Fruit fly (Drosophila melanogaster) whole organism, embryonic: ENCODE data around the gene snz.

Experiments used
- Adf1 ChIP-seq: fragments of 200-800 bp; sonication (Bioruptor generic); IDR thresholded peaks from 2 replicates; pipeline ENCODE4 v1.3.6; 2022; ENCODE audit warnings: missing biosample characterization, missing genetic modification characterization
- CG11093 ChIP-seq: fragments of 200-800 bp; sonication (Bioruptor generic); IDR thresholded peaks from 3 replicates; pipeline ENCODE4 v1.3.6; 2022; ENCODE audit warnings: missing biosample characterization, missing genetic modification characterization
- CG11247 ChIP-seq: fragments of 200-800 bp; sonication (Bioruptor generic); IDR thresholded peaks from 2 replicates; pipeline ENCODE4 v1.3.6; 2022; ENCODE audit warnings: missing biosample characterization, missing genetic modification characterization
- CG12104 ChIP-seq: fragments of 200-800 bp; sonication (Bioruptor generic); optimal IDR thresholded peaks from 3 replicates; lab custom pipeline; 2016; ENCODE audit warnings: missing biosample characterization, missing genetic modification characterization
- CG12219 ChIP-seq: fragments of 200-800 bp; sonication (Bioruptor generic); optimal IDR thresholded peaks from 3 replicates; lab custom pipeline; 2018; ENCODE audit warnings: missing biosample characterization, mild to moderate bottlenecking, missing genetic modification characterization
- CG12391 ChIP-seq: fragments of 200-800 bp; sonication (Bioruptor generic); optimal IDR thresholded peaks from 3 replicates; lab custom pipeline; 2018; ENCODE audit warnings: missing biosample characterization, mild to moderate bottlenecking, missing genetic modification characterization, moderate library complexity
- CG12942 ChIP-seq: fragments of 200-800 bp; sonication (Bioruptor generic); optimal IDR thresholded peaks from 3 replicates; lab custom pipeline; 2016; ENCODE audit warnings: missing biosample characterization, missing genetic modification characterization
- CG13424 ChIP-seq: fragments of 200-800 bp; sonication (Bioruptor generic); optimal IDR thresholded peaks from 2 replicates; lab custom pipeline; 2019; ENCODE audit warnings: missing biosample characterization, mild to moderate bottlenecking, missing genetic modification characterization, moderate library complexity
- CG13624 ChIP-seq: fragments of 200-800 bp; sonication (Bioruptor generic); optimal IDR thresholded peaks from 2 replicates; lab custom pipeline; 2016; ENCODE audit warnings: missing biosample characterization, missing genetic modification characterization
- CG14860 ChIP-seq: fragments of 200-800 bp; sonication (Bioruptor generic); IDR thresholded peaks from 3 replicates; pipeline ENCODE4 v1.3.6; 2022; ENCODE audit warnings: missing biosample characterization, missing genetic modification characterization; ENCODE audit not compliant: partially characterized antibody
- CG15514 ChIP-seq: fragments of 200-800 bp; sonication (Bioruptor generic); optimal IDR thresholded peaks from 3 replicates; lab custom pipeline; 2017; ENCODE audit warnings: missing biosample characterization, missing genetic modification characterization, mild to moderate bottlenecking, moderate library complexity, missing genetic modification reagents
- CG18011 ChIP-seq: fragments of 200-800 bp; sonication (Bioruptor generic); optimal IDR thresholded peaks from 2 replicates; lab custom pipeline; 2017; ENCODE audit warnings: missing biosample characterization, missing genetic modification characterization, mild to moderate bottlenecking, moderate library complexity, missing genotype
- CG18262 ChIP-seq: fragments of 200-800 bp; optimal IDR thresholded peaks from 3 replicates; lab custom pipeline; 2019; ENCODE audit warnings: missing biosample characterization, mild to moderate bottlenecking, missing genetic modification characterization, moderate library complexity
- CG31388 ChIP-seq: fragments of 200-800 bp; sonication (Bioruptor generic); optimal IDR thresholded peaks from 2 replicates; lab custom pipeline; 2016; ENCODE audit warnings: missing biosample characterization, missing genetic modification characterization
- CG3407 ChIP-seq: fragments of 200-800 bp; sonication (Bioruptor generic); optimal IDR thresholded peaks from 2 replicates; lab custom pipeline; 2018; ENCODE audit warnings: missing biosample characterization, mild to moderate bottlenecking, missing genetic modification characterization
- CG3995 ChIP-seq: fragments of 200-800 bp; sonication (Bioruptor generic); optimal IDR thresholded peaks from 3 replicates; lab custom pipeline; 2016; ENCODE audit warnings: missing biosample characterization, missing genetic modification characterization
- CG4328 ChIP-seq: fragments of 200-800 bp; sonication (Bioruptor generic); optimal IDR thresholded peaks from 3 replicates; lab custom pipeline; 2017; ENCODE audit warnings: missing biosample characterization, missing genetic modification reagents, missing genetic modification characterization
- CG4730 ChIP-seq: fragments of 200-800 bp; sonication (Bioruptor generic); IDR thresholded peaks from 2 replicates; pipeline ENCODE4 v1.3.6; 2022; ENCODE audit warnings: missing biosample characterization, missing genetic modification characterization
- CG6272 ChIP-seq: fragments of 200-800 bp; sonication (Bioruptor generic); IDR thresholded peaks from 2 replicates; pipeline ENCODE4 v1.3.6; 2022; ENCODE audit warnings: missing biosample characterization, missing genetic modification characterization
- CG7963 ChIP-seq: fragments of 200-800 bp; sonication (Bioruptor generic); IDR thresholded peaks from 3 replicates; pipeline ENCODE4 v1.3.6; 2022; ENCODE audit warnings: missing biosample characterization, missing genetic modification characterization; ENCODE audit not compliant: partially characterized antibody
- CG8359 ChIP-seq: fragments of 200-800 bp; sonication (Bioruptor generic); optimal IDR thresholded peaks from 2 replicates; lab custom pipeline; 2017; ENCODE audit warnings: missing biosample characterization, mild to moderate bottlenecking, missing genetic modification characterization, borderline replicate concordance
- CG9797 ChIP-seq: fragments of 200-800 bp; sonication (Bioruptor generic); optimal IDR thresholded peaks from 3 replicates; lab custom pipeline; 2018; ENCODE audit warnings: missing biosample characterization, mild to moderate bottlenecking, missing genetic modification characterization
- Dip3 ChIP-seq: fragments of 200-800 bp; sonication (Bioruptor generic); optimal IDR thresholded peaks from 3 replicates; lab custom pipeline; 2016; ENCODE audit warnings: missing biosample characterization, missing genetic modification characterization
- Fer1 ChIP-seq: fragments of 200-800 bp; sonication (Bioruptor generic); optimal IDR thresholded peaks from 2 replicates; lab custom pipeline; 2017; ENCODE audit warnings: missing biosample characterization, mild to moderate bottlenecking, missing genetic modification characterization
- Gsc ChIP-seq: fragments of 200-800 bp; sonication (Bioruptor generic); IDR thresholded peaks from 2 replicates; pipeline ENCODE4 v1.3.6; 2022; ENCODE audit warnings: missing biosample characterization, missing genetic modification characterization
- Med ChIP-seq: fragments of 200-800 bp; sonication (Bioruptor generic); peaks from one replicate; lab custom pipeline; 2016; ENCODE audit warnings: missing biosample characterization, missing genetic modification characterization, mild to moderate bottlenecking, inconsistent platforms, moderate library complexity
- Sox100B ChIP-seq: fragments of 200-800 bp; sonication (Bioruptor generic); optimal IDR thresholded peaks from 3 replicates; lab custom pipeline; 2018; ENCODE audit warnings: missing biosample characterization, mild to moderate bottlenecking, missing genetic modification characterization
- Spps ChIP-seq: fragments of 200-800 bp; sonication (Bioruptor generic); optimal IDR thresholded peaks from 2 replicates; lab custom pipeline; 2018; ENCODE audit warnings: missing biosample characterization, mild to moderate bottlenecking, missing genetic modification characterization
- abd-A ChIP-seq: fragments of 200-800 bp; sonication (Bioruptor generic); optimal IDR thresholded peaks from 3 replicates; lab custom pipeline; 2019; ENCODE audit warnings: missing biosample characterization, mild to moderate bottlenecking, missing genetic modification characterization, moderate library complexity
- amos ChIP-seq: fragments of 200-800 bp; sonication (Bioruptor generic); IDR thresholded peaks from 2 replicates; pipeline ENCODE4 v1.3.6; 2022; ENCODE audit warnings: missing biosample characterization, missing genetic modification characterization; ENCODE audit not compliant: partially characterized antibody
- ato ChIP-seq: fragments of 200-800 bp; sonication (Bioruptor generic); IDR thresholded peaks from 2 replicates; pipeline ENCODE4 v1.3.6; 2022; ENCODE audit warnings: missing biosample characterization, missing genetic modification characterization; ENCODE audit not compliant: partially characterized antibody
- cas ChIP-seq: fragments of 200-800 bp; sonication (Bioruptor generic); IDR thresholded peaks from 2 replicates; pipeline ENCODE4 v1.3.6; 2022; ENCODE audit warnings: missing biosample characterization, missing genetic modification characterization
- chinmo ChIP-seq: fragments of 200-800 bp; sonication (Bioruptor generic); IDR thresholded peaks from 4 replicates; pipeline ENCODE4 v1.3.6; 2022; ENCODE audit warnings: missing biosample characterization, missing genetic modification characterization; ENCODE audit not compliant: partially characterized antibody
- gem ChIP-seq: fragments of 200-800 bp; sonication (Bioruptor generic); optimal IDR thresholded peaks from 2 replicates; lab custom pipeline; 2019; ENCODE audit warnings: missing biosample characterization, mild to moderate bottlenecking, missing genetic modification characterization, moderate library complexity
- gro ChIP-seq: fragments of 200-800 bp; sonication (Bioruptor generic); optimal IDR thresholded peaks from 2 replicates; lab custom pipeline; 2016; ENCODE audit warnings: missing biosample characterization, missing genetic modification characterization
- hth ChIP-seq: fragments of >200 bp; optimal IDR thresholded peaks from 2 replicates; lab custom pipeline; 2017; ENCODE audit warnings: inconsistent platforms
- inv ChIP-seq: fragments of 200-800 bp; sonication (Bioruptor generic); IDR thresholded peaks from 2 replicates; pipeline ENCODE4 v1.3.6; 2022; ENCODE audit warnings: missing biosample characterization, missing genetic modification characterization; ENCODE audit not compliant: partially characterized antibody
- lmd ChIP-seq: fragments of 200-800 bp; sonication (Bioruptor generic); IDR thresholded peaks from 2 replicates; pipeline ENCODE4 v1.3.6; 2022; ENCODE audit warnings: missing biosample characterization, missing genetic modification characterization
- nerfin-1 ChIP-seq: fragments of 200-800 bp; sonication (Bioruptor generic); optimal IDR thresholded peaks from 3 replicates; lab custom pipeline; 2019; ENCODE audit warnings: missing biosample characterization, mild to moderate bottlenecking, missing genetic modification characterization, moderate library complexity
- onecut ChIP-seq: fragments of 200-800 bp; sonication (Bioruptor generic); IDR thresholded peaks from 2 replicates; pipeline ENCODE4 v1.3.6; 2022; ENCODE audit warnings: missing biosample characterization, missing genetic modification characterization
- otp ChIP-seq: fragments of 200-800 bp; sonication (Bioruptor generic); IDR thresholded peaks from 3 replicates; pipeline ENCODE4, ENCODE4 v1.3.6; 2022; ENCODE audit warnings: missing biosample characterization, missing genetic modification characterization
- peb ChIP-seq: fragments of 200-800 bp; sonication (Bioruptor generic); IDR thresholded peaks from 2 replicates; pipeline ENCODE4 v1.3.6; 2022; ENCODE audit warnings: missing biosample characterization, missing genetic modification characterization
- pfk ChIP-seq: fragments of 200-800 bp; sonication (Bioruptor generic); optimal IDR thresholded peaks from 2 replicates; lab custom pipeline; 2018; ENCODE audit warnings: missing biosample characterization, mild to moderate bottlenecking, missing genetic modification characterization, moderate library complexity
- rib ChIP-seq: fragments of 200-800 bp; sonication (Bioruptor generic); IDR thresholded peaks from 2 replicates; pipeline ENCODE4 v1.3.6; 2022; ENCODE audit warnings: missing biosample characterization, missing genetic modification characterization
- salm ChIP-seq: fragments of 200-800 bp; sonication (Bioruptor generic); optimal IDR thresholded peaks from 2 replicates; lab custom pipeline; 2018; ENCODE audit warnings: missing biosample characterization, mild to moderate bottlenecking, missing genetic modification characterization
- shn ChIP-seq: fragments of 200-800 bp; sonication (Bioruptor generic); optimal IDR thresholded peaks from 3 replicates; lab custom pipeline; 2016; ENCODE audit warnings: missing biosample characterization, missing genetic modification characterization
- slbo ChIP-seq: fragments of 200-800 bp; sonication (Bioruptor generic); IDR thresholded peaks from 2 replicates; pipeline ENCODE4 v1.3.6; 2022; ENCODE audit warnings: missing biosample characterization, missing genetic modification characterization
- so ChIP-seq: fragments of 200-800 bp; sonication (Bioruptor generic); IDR thresholded peaks from 3 replicates; pipeline ENCODE4 v1.3.6; 2022; ENCODE audit warnings: missing biosample characterization, missing genetic modification characterization
- stwl ChIP-seq: fragments of 200-800 bp; sonication (Bioruptor generic); optimal IDR thresholded peaks from 3 replicates; lab custom pipeline; 2018; ENCODE audit warnings: missing biosample characterization, mild to moderate bottlenecking, missing genetic modification characterization, moderate library complexity
- zfh1 ChIP-seq: fragments of 200-800 bp; sonication (Bioruptor generic); IDR thresholded peaks from 3 replicates; pipeline ENCODE4 v1.3.6; 2022; ENCODE audit warnings: missing biosample characterization, missing genetic modification characterization

The snz gene

DNA sequence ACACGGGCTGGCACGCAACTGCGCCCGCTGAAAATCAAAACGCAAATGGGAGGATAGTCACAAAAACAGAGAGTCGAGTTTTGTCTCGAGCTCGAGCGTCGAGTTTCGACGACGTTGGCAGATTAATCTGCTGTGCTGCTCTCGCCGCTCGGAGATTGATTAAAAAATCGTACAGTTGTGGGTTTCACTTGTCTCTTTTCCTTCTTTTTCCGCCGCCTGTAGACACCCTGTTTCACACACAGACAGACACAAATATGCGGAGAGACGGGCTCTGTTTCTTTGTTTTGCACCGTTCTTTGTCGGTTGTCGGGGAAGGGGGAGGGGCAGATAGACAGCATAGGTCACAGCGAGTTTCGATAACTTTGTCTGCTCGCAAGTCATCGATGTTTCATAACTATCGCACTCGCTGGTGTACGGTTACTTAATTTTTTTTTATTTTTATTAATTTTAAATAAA, 35.0 kb downstream of the snz start, which contains the start of gene orion (continued):
- peak; percentile 49 for TF ChIP-seq CG3995 (GFP tag; lab: Kevin White, UChicago)
- TF ChIP-seq gro (GFP tag; lab: Kevin White, UChicago), result no peak
- 0 out of 2 replicates have a peak, but pooled peaks have one; percentile 33 for TF ChIP-seq slbo (GFP tag; lab: Robert Waterston, UW)
- no peak for TF ChIP-seq Dip3
- 0 out of 3 replicates have a peak, but pooled peaks have one; percentile 34 for TF ChIP-seq otp (GFP tag; lab: Robert Waterston, UW)
- TF ChIP-seq CG11247 (GFP tag; lab: Robert Waterston, UW), result no peak
- no peak for TF ChIP-seq peb (GFP tag; lab: Robert Waterston, UW)
- TF ChIP-seq CG13424 (tag; lab: Kevin White, UChicago), result peak; percentile 27
- TF ChIP-seq so (GFP tag; lab: Robert Waterston, UW), result peak; percentile 66; the same call in 1 of the 3 replicates
- peak; percentile 72 for TF ChIP-seq ato
- TF ChIP-seq Spps (tag; lab: Kevin White, UChicago), result no peak
- TF ChIP-seq hth (lab: Kevin White, UChicago), result no peak
- peak; percentile 49; the same call in 1 of the 2 replicates for TF ChIP-seq Adf1 (GFP tag; lab: Robert Waterston, UW)
- no peak for TF ChIP-seq cas (GFP tag; lab: Robert Waterston, UW)
- TF ChIP-seq amos (GFP tag; lab: Robert Waterston, UW), result peak; percentile 75
- TF ChIP-seq CG4730 (GFP tag; lab: Robert Waterston, UW), result no peak
- 0 out of 3 replicates have a peak, but pooled peaks have one; percentile 25 for TF ChIP-seq zfh1 (GFP tag; lab: Robert Waterston, UW)
- TF ChIP-seq chinmo, result peak; percentile 90
- peak; percentile 56; the same call in 1 of the 2 replicates for TF ChIP-seq rib (GFP tag; lab: Robert Waterston, UW)
- TF ChIP-seq CG8359, result no peak
- peak; percentile 27 for TF ChIP-seq CG9797 (GFP tag; lab: Kevin White, UChicago)
- TF ChIP-seq CG12104 (GFP tag; lab: Kevin White, UChicago), result no peak
- peak; percentile 54 for TF ChIP-seq inv (GFP tag; lab: Robert Waterston, UW)
- no peak for TF ChIP-seq CG31388 (GFP tag; lab: Kevin White, UChicago)
- peak; percentile 15 for TF ChIP-seq CG12219
- TF ChIP-seq Fer1 (GFP tag; lab: Kevin White, UChicago), result peak; percentile 58
- peak; percentile 14 for TF ChIP-seq CG18011
- peak; percentile 19 for TF ChIP-seq CG12391
- TF ChIP-seq CG15514, result peak; percentile 55
- no peak for TF ChIP-seq CG4328 (GFP tag; lab: Kevin White, UChicago)
- no peak for TF ChIP-seq CG3407 (GFP tag; lab: Kevin White, UChicago)
- TF ChIP-seq gem (tag; lab: Kevin White, UChicago), result no peak
- TF ChIP-seq lmd (GFP tag; lab: Robert Waterston, UW), result no peak; the same call in 1 of the 2 replicates
- no peak for TF ChIP-seq salm
- no peak for TF ChIP-seq Gsc (GFP tag; lab: Robert Waterston, UW)
- TF ChIP-seq Sox100B, result no peak
- peak; percentile 19 for TF ChIP-seq CG18262 (tag; lab: Kevin White, UChicago)
- no peak for TF ChIP-seq CG6272 (GFP tag; lab: Robert Waterston, UW)
- peak; percentile 45 for TF ChIP-seq onecut
- TF ChIP-seq CG11093, result no peak
- no peak for TF ChIP-seq abd-A (tag; lab: Kevin White, UChicago)
- peak; percentile 15 for TF ChIP-seq nerfin-1
- peak; percentile 56 for TF ChIP-seq stwl (tag; lab: Kevin White, UChicago)
- TF ChIP-seq pfk, result peak; percentile 56
- TF ChIP-seq CG13624, result peak; percentile 0
- TF ChIP-seq CG12942, result no peak
- TF ChIP-seq CG7963 (GFP tag; lab: Robert Waterston, UW), result peak; percentile 56; the same call in 2 of the 3 replicates
- TF ChIP-seq CG14860 (GFP tag; lab: Robert Waterston, UW), result peak; percentile 73
- no peak for TF ChIP-seq shn (GFP tag; lab: Kevin White, UChicago)
- TF ChIP-seq Med (GFP tag; lab: Kevin White, UChicago), result peak; percentile 87
